Fruit fly (Drosophila melanogaster) whole organism, adult: Measurements from ENCODE around the gene ND-B17.

ENCODE experiments used
- CG5204 ChIP-seq: fragments of 200-800 bp; sonication (Bioruptor generic); optimal IDR thresholded peaks from 2 replicates; lab custom pipeline; 2016; ENCODE audit warnings: missing biosample characterization, missing genetic modification characterization
- Crg-1 ChIP-seq: fragments of 200-800 bp; sonication (Bioruptor generic); optimal IDR thresholded peaks from 2 replicates; lab custom pipeline; 2016; ENCODE audit warnings: missing biosample characterization, missing genetic modification characterization
- kay ChIP-seq: fragments of 200-800 bp; sonication (Bioruptor generic); peaks from one replicate; lab custom pipeline; 2016; ENCODE audit warnings: missing biosample characterization, missing genetic modification characterization, borderline replicate concordance

DNA sequence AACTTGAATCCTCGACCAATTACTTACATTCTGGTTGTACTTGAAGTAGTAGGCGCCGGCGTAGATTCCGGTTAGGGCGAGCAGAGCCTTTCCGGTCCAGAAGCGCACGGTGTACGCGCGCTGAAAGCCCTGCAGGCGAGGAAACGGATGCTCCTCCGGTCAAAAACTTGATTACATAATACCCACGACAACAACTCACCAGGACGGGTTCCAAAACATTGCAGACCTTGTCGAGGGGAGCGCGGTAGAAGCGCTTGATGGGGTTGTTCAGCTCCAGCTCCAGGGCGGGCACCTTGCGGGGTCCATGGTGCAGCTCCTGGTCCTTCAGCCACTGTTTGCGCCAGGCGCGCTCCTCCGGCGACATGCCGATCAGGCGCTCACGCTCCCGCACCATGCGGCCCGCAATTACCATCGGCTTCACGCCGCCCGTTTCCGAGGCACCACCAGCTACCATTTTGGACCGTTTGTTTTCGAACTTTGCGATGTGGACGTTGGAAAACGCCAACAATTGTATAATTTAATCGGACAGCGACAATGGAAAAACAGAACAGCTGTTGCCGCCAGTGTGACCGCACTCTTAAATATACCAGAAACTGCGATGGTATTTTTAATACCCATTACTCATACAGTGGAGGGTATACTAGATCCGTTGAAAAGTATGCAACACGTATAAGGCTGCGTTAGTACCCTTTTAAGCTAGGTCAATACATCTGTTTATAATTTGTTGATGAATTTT is at the start of gene ND-B17:
- no peak for TF ChIP-seq Crg-1 (GFP tag; lab: Kevin White, UChicago)
- no peak for TF ChIP-seq kay (GFP tag; lab: Kevin White, UChicago)
- TF ChIP-seq CG5204 (GFP tag; lab: Kevin White, UChicago), result no peak
